Worm (Caenorhabditis elegans) whole organism, L1 larva: ENCODE data around the gene ddo-3.

ENCODE experiments used
- egl-27 ChIP-seq, 2 experiments: fragments of 150-350 bp in 1 of 2; sonication (generic microtip); optimal IDR thresholded peaks; 3 replicates each; lab custom pipeline; 2017 to 2018; ENCODE audit warnings: missing biosample characterization in 2 of 2, missing genetic modification characterization in 2 of 2, missing genetic modification reagents in 2 of 2
- fos-1 ChIP-seq: fragments of 150-350 bp; optimal IDR thresholded peaks from 2 replicates; lab custom pipeline; 2014; ENCODE audit warnings: missing biosample characterization, missing genetic modification characterization
- nhr-12 ChIP-seq: sonication (generic microtip); optimal IDR thresholded peaks from 2 replicates; lab custom pipeline; 2017; ENCODE audit warnings: missing biosample characterization, missing genetic modification characterization
- snpc-4 ChIP-seq: fragments of 150-350 bp; optimal IDR thresholded peaks from 2 replicates; lab custom pipeline; 2014; ENCODE audit warnings: missing biosample characterization, missing genetic modification characterization
- tlp-1 ChIP-seq: fragments of 150-350 bp; optimal IDR thresholded peaks from 2 replicates; lab custom pipeline; 2014; ENCODE audit warnings: missing biosample characterization, missing genetic modification characterization

DNA sequence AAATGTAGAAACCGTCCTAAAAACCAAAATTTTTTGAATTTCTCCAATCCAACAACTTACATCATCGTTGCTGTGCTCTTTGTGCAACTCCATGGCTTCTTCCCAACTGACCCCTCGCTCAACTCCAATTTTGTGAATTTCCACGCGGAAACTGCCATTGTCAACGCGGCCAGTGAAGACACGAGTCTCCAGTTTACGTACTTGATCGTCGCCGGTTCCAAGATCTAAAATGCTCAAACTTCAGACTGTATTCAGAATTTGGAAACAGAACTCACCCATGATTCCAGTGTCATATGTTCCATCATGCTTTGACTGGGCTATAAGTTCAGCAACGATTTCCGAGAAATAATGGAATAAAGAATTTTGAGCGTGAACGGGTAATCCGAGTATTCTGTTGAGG, 6.4 kb downstream of the ddo-3 start:
- TF ChIP-seq tlp-1 (tag; lab: Kevin White, UChicago) = no peak
- TF ChIP-seq fos-1 = no peak
- TF ChIP-seq snpc-4 (tag; lab: Kevin White, UChicago) = no peak
- no peak for TF ChIP-seq nhr-12 (tag; lab: Kevin White, UChicago)
- TF ChIP-seq egl-27 (tag; optimal IDR thresholded peaks at IDR 0.05; lab: Kevin White, UChicago) = no peak
